Worm (Caenorhabditis elegans): Measurements from ENCODE around the gene tbc-12.

tbc-12 gene

DNA sequence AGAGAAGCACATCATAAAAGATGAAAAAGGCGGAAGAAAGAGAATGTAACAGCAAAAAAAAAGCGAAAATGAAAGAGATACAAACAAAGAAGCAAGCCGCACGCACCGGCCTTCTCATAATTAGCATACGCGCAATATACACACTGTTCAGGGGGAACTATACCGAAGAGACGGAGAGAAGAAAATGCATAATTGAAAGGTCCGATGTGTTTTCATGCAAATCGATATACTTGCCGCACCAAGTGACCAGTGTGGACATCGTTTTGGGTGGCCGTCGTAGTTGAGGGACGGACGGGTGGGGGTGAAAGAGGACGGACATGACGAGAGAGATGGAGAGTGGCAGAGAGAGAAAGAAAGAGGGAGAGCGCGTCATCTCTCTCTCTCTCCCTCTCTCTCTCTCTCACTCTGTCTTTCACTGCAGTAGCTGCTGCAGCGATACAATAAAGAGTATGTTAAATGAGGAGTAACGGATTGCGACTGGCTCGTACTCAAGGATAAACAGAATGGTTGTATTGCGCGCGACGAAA, 4.1 kb upstream of the tbc-12 start (continued):
- TF ChIP-seq rnt-1 (tag; optimal IDR thresholded peaks at IDR 0.05) (peak; percentile 90), ceh-88 (GFP tag; IDR thresholded peaks at IDR 0.05) (peak; percentile 25; the same call in 1 of the 2 replicates), snpc-4 (tag; optimal IDR thresholded peaks at IDR 0.05) (peak; percentile 62), C16A3.4 (tag; optimal IDR thresholded peaks at IDR 0.05) (peak; percentile 68), ceh-8 (GFP tag; optimal IDR thresholded peaks at IDR 0.05) (peak; percentile 36), efl-1 (optimal IDR thresholded peaks at IDR 0.05) (peak; percentile 64 to 77), efl-1 (GFP tag; optimal IDR thresholded peaks at IDR 0.05 in 1 of 2) (peak in 1 of 2 experiments; percentile 94), blmp-1 (tag; optimal IDR thresholded peaks at IDR 0.05) (peak; percentile 75), elt-2 (tag; optimal IDR thresholded peaks at IDR 0.05) (no peak), fos-1 (tag; optimal IDR thresholded peaks at IDR 0.05) (peak; percentile 81), alr-1 (tag; optimal IDR thresholded peaks at IDR 0.05; ENCODE audit: borderline replicate concordance) (no peak), nhr-237 (tag; optimal IDR thresholded peaks at IDR 0.05) (peak; percentile 49), lin-14 (GFP tag; optimal IDR thresholded peaks at IDR 0.05) (peak; percentile 99), ets-5 (GFP tag; IDR thresholded peaks at IDR 0.05) (no peak), ces-1 (GFP tag; optimal IDR thresholded peaks at IDR 0.05) (no peak), skn-1 (tag; optimal IDR thresholded peaks at IDR 0.05) (peak; percentile 98), lin-39 (tag; optimal IDR thresholded peaks at IDR 0.05) (peak; percentile 55)

DNA sequence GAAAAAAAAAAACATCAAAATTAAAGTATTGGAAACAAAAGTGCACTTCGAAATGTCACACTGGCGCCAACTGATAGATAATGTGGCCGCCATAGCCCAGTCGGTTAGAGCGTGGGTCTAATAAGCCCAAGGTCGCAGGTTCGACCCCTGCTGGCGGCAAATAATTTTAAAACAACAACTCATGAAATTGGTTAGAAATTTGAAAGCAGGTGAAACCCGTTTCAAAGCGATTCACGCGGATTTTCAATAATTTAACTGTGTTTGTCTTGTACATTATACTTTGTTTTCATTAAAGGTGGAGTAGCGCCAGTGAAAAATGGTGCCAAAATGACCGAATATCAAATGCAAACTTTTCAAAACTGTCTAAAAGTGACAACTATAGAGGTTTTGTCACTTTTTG, 981 bp downstream of the tbc-12 start:
- TF ChIP-seq ceh-82 (tag; optimal IDR thresholded peaks at IDR 0.05) = no peak
- TF ChIP-seq C16A3.4 (tag; optimal IDR thresholded peaks at IDR 0.05) = peak; percentile 3
- TF ChIP-seq ces-1 (GFP tag; optimal IDR thresholded peaks at IDR 0.05) = no peak
- TF ChIP-seq fkh-8 (tag; optimal IDR thresholded peaks at IDR 0.05) = no peak
- no peak for TF ChIP-seq ztf-4 (tag; optimal IDR thresholded peaks at IDR 0.05)
- peak; percentile 10 for TF ChIP-seq nhr-20 (tag; optimal IDR thresholded peaks at IDR 0.05)
- peak in 1 of 2 experiments; percentile 44 for TF ChIP-seq lin-35 (GFP tag; optimal IDR thresholded peaks at IDR 0.05)
- TF ChIP-seq lsy-2 (tag; optimal IDR thresholded peaks at IDR 0.05) = peak in 1 of 2 experiments; percentile 38
- no peak for TF ChIP-seq unc-130 (tag; optimal IDR thresholded peaks at IDR 0.05)
- no peak for TF ChIP-seq Y116A8C.19 (tag; optimal IDR thresholded peaks at IDR 0.05; ENCODE audit: borderline replicate concordance)
- no peak for TF ChIP-seq efl-1 (optimal IDR thresholded peaks at IDR 0.05)
- peak in 1 of 2 experiments; percentile 74 for TF ChIP-seq efl-1 (GFP tag; optimal IDR thresholded peaks at IDR 0.05 in 1 of 2)
- TF ChIP-seq elt-2 (tag; optimal IDR thresholded peaks at IDR 0.05) = peak; percentile 6
- TF ChIP-seq dpl-1 (GFP tag; optimal IDR thresholded peaks at IDR 0.05) = no peak
- TF ChIP-seq fkh-10 (GFP tag; optimal IDR thresholded peaks at IDR 0.05) = no peak
- TF ChIP-seq grh-1 (GFP tag; IDR thresholded peaks at IDR 0.05) = no peak
- TF ChIP-seq lin-13 (GFP tag; optimal IDR thresholded peaks at IDR 0.05) = no peak
- TF ChIP-seq tbx-2 (tag; optimal IDR thresholded peaks at IDR 0.05) = no peak
- no peak for TF ChIP-seq pag-3 (tag; optimal IDR thresholded peaks at IDR 0.05; ENCODE audit: borderline replicate concordance, insufficient read depth)
- TF ChIP-seq sup-37 (GFP tag; optimal IDR thresholded peaks at IDR 0.05) = no peak
- no peak for TF ChIP-seq swsn-7 (tag; optimal IDR thresholded peaks at IDR 0.05)
- peak; percentile 17 for TF ChIP-seq nhr-47 (tag; optimal IDR thresholded peaks at IDR 0.05)
- no peak for TF ChIP-seq hpl-2 (GFP tag; optimal IDR thresholded peaks at IDR 0.05)
- no peak for TF ChIP-seq C34B4.2 (tag; optimal IDR thresholded peaks at IDR 0.05)
- TF ChIP-seq unc-62 (GFP tag; optimal IDR thresholded peaks at IDR 0.05) = no peak
- TF ChIP-seq nhr-28 (tag; optimal IDR thresholded peaks at IDR 0.05) = no peak
- TF ChIP-seq vab-15 (tag; optimal IDR thresholded peaks at IDR 0.05) = no peak
- peak; percentile 43 for TF ChIP-seq rnt-1 (tag; optimal IDR thresholded peaks at IDR 0.05)
- peak; percentile 21 for TF ChIP-seq nhr-71 (tag; optimal IDR thresholded peaks at IDR 0.05)
- TF ChIP-seq zag-1 (tag; optimal IDR thresholded peaks at IDR 0.05) = no peak
- TF ChIP-seq snu-23 (GFP tag; optimal IDR thresholded peaks at IDR 0.05) = peak; percentile 32
- peak; percentile 48 for TF ChIP-seq nhr-90 (tag; optimal IDR thresholded peaks at IDR 0.05; ENCODE audit: poor library complexity)
- no peak for TF ChIP-seq blmp-1 (tag; optimal IDR thresholded peaks at IDR 0.05)
- TF ChIP-seq skn-1 (tag; optimal IDR thresholded peaks at IDR 0.05) = peak; percentile 58
- no peak for TF ChIP-seq efl-3 (GFP tag; optimal IDR thresholded peaks at IDR 0.05)
